Fruit fly (Drosophila melanogaster) S2 (cell line): ENCODE data around the gene Nca.
A peak's percentile ranks its signal among the peaks of the same experiment; 100 is the strongest.

Source experiments
- CG8478 ChIP-seq: fragments of >200 bp; optimal IDR thresholded peaks from 2 replicates; lab custom pipeline; 2018
- CTCF ChIP-seq, 2 experiments: fragments of >200 bp; optimal IDR thresholded peaks; 2 replicates each; lab custom pipeline; 2018

Nca gene

dm6 chr3L:19988891-19989290 lies 2.8 kb upstream of the Nca start, which contains the start of gene Csas:
TSS of gene Csas (minus strand) at chr3L:19988991.
- no peak for TF ChIP-seq CTCF (optimal IDR thresholded peaks at IDR 0.05; lab: Kevin White, UChicago)
- no peak for TF ChIP-seq CG8478

dm6 chr3L:19991120-19991519 lies 567 bp upstream of the Nca start, which contains the start of gene fln:
TSS of gene fln (minus strand) at chr3L:19991220.
- TF ChIP-seq CTCF (optimal IDR thresholded peaks at IDR 0.05; lab: Kevin White, UChicago) (no peak), CG8478 (no peak)

dm6 chr3L:19994015-19994414 lies 2.3 kb downstream of the Nca start:
- TF ChIP-seq CG8478: no peak
- TF ChIP-seq CTCF (optimal IDR thresholded peaks at IDR 0.05; lab: Kevin White, UChicago): no peak

- no peak for TF ChIP-seq CG8478
- no peak for TF ChIP-seq CTCF (optimal IDR thresholded peaks at IDR 0.05; lab: Kevin White, UChicago)
Measured at dm6 chr3L:20000081-20000736, 8.5 kb downstream of the Nca start, which contains the start of the genes Tom20 and Gabat. TSS of gene Tom20 (plus strand) at chr3L:20000644. TSS of gene Gabat (minus strand) at chr3L:20000686.

dm6 chr3L:20000878-20001640 lies 9.4 kb downstream of the Nca start:
- TF ChIP-seq CG8478 (no peak), CTCF (optimal IDR thresholded peaks at IDR 0.05; lab: Kevin White, UChicago) (peak in 1 of 2 experiments; percentile 41)

- no peak for TF ChIP-seq CG8478
- TF ChIP-seq CTCF (optimal IDR thresholded peaks at IDR 0.05; lab: Kevin White, UChicago): no peak
Measured at dm6 chr3L:20002482-20003234, 11.0 kb downstream of the Nca start, which contains the start of gene CG7668. TSS of gene CG7668 (plus strand) at chr3L:20002736.

- TF ChIP-seq CG8478 (no peak), CTCF (optimal IDR thresholded peaks at IDR 0.05; lab: Kevin White, UChicago) (no peak)
Measured at dm6 chr3L:20003235-20003493, 11.5 kb downstream of the Nca start.

dm6 chr3L:20004442-20004869 lies 12.8 kb downstream of the Nca start:
- TF ChIP-seq CTCF (optimal IDR thresholded peaks at IDR 0.05; lab: Kevin White, UChicago) (peak; percentile 86 to 88), CG8478 (no peak)

dm6 chr3L:20005033-20005782 lies 13.5 kb downstream of the Nca start, which contains the start of gene kug:
TSS of gene kug (plus strand) at chr3L:20005301.
- TF ChIP-seq CG8478 (no peak), CTCF (optimal IDR thresholded peaks at IDR 0.05; lab: Kevin White, UChicago) (peak in 1 of 2 experiments; percentile 40)

- TF ChIP-seq CG8478 (no peak), CTCF (optimal IDR thresholded peaks at IDR 0.05; lab: Kevin White, UChicago) (peak; percentile 20 to 27)
Measured at dm6 chr3L:20006269-20007265, 14.9 kb downstream of the Nca start.

- no peak for TF ChIP-seq CG8478
- no peak for TF ChIP-seq CTCF (optimal IDR thresholded peaks at IDR 0.05; lab: Kevin White, UChicago)
Measured at dm6 chr3L:20027735-20028134, 36.0 kb downstream of the Nca start, which contains the start of gene CG14183. TSS of gene CG14183 (minus strand) at chr3L:20027835.

dm6 chr3L:20028753-20029152 lies 37.1 kb downstream of the Nca start, which contains the start of gene Lamtor1:
TSS of gene Lamtor1 (minus strand) at chr3L:20029020.
- TF ChIP-seq CG8478 (no peak), CTCF (optimal IDR thresholded peaks at IDR 0.05; lab: Kevin White, UChicago) (no peak)

dm6 chr3L:20036610-20037009 lies 44.9 kb downstream of the Nca start:
- no peak for TF ChIP-seq CTCF (optimal IDR thresholded peaks at IDR 0.05; lab: Kevin White, UChicago)
- no peak for TF ChIP-seq CG8478
